Worm (Caenorhabditis elegans) whole organism, young adult: ENCODE measurements around the gene F13A2.9.

ENCODE experiments used
- F52B5.7 ChIP-seq: sonication (generic microtip); optimal IDR thresholded peaks from 2 replicates; lab custom pipeline; 2016; ENCODE audit warnings: mild to moderate bottlenecking, missing genetic modification characterization, missing compliant biosample characterization
- egl-44 ChIP-seq: fragments of 200-800 bp; sonication (Bioruptor generic); IDR thresholded peaks from 2 replicates; pipeline ENCODE4 v1.3.6; 2022; ENCODE audit warnings: missing genetic modification reagents, missing genetic modification characterization, missing compliant biosample characterization
- him-1 ChIP-seq: sonication (generic microtip); optimal IDR thresholded peaks from 2 replicates; lab custom pipeline; 2016; ENCODE audit warnings: missing genotype, missing genetic modification reagents, missing genetic modification characterization, missing compliant biosample characterization
- hlh-12 ChIP-seq: sonication (generic microtip); optimal IDR thresholded peaks from 2 replicates; lab custom pipeline; 2016; ENCODE audit warnings: missing genetic modification characterization, missing compliant biosample characterization
- lin-35 ChIP-seq, 3 experiments: fragments of 150-350 bp in 2 of 3; sonication (generic microtip) in 1 of 3; optimal IDR thresholded peaks; 2 replicates each; lab custom pipeline; 2014 to 2018; ENCODE audit warnings: missing biosample characterization in 3 of 3, missing genetic modification characterization in 3 of 3, missing genetic modification reagents in 3 of 3
- mcd-1 ChIP-seq: fragments of 200-800 bp; sonication (Bioruptor generic); IDR thresholded peaks from 2 replicates; pipeline ENCODE4 v1.3.6; 2022; ENCODE audit warnings: missing genetic modification reagents, missing genetic modification characterization, missing compliant biosample characterization
- snpc-1.1 ChIP-seq: sonication (generic microtip); optimal IDR thresholded peaks from 2 replicates; lab custom pipeline; 2017; ENCODE audit warnings: missing genetic modification characterization, mild to moderate bottlenecking, missing compliant biosample characterization, antibody characterized with exemption, moderate library complexity, missing genotype, missing genetic modification reagents; ENCODE audit not compliant: insufficient read depth

The F13A2.9 gene

ce11 chrV:4341208-4341607 lies 46.1 kb downstream of the F13A2.9 start, which contains the start of gene glrx-3 (continued):
- TF ChIP-seq lin-35 (GFP tag; optimal IDR thresholded peaks at IDR 0.05; lab: Kevin White, UChicago) (no peak), hlh-12 (no peak), F52B5.7 (peak; percentile 33), him-1 (tag; lab: Kevin White, UChicago) (no peak)

- no peak for TF ChIP-seq egl-44
- TF ChIP-seq mcd-1, result peak; percentile 47
- TF ChIP-seq lin-35 (GFP tag; optimal IDR thresholded peaks at IDR 0.05; lab: Kevin White, UChicago), result peak in 1 of 3 experiments; percentile 39
- no peak for TF ChIP-seq snpc-1.1 (tag; lab: Kevin White, UChicago)
Measured at ce11 chrV:4339479-4339878, 47.8 kb downstream of the F13A2.9 start.
